Fruit fly (Drosophila melanogaster): ENCODE data around the gene CG7326.

Gene CG7326

dm6 chrX:18899835-18900460 is 36.4 kb upstream of the CG7326 start, which contains the start of gene CG7378 (continued):
- TF ChIP-seq Hmx (GFP tag; optimal IDR thresholded peaks at IDR 0.05) = no peak
- TF ChIP-seq wek (GFP tag; optimal IDR thresholded peaks at IDR 0.05) = no peak
- TF ChIP-seq tio (GFP tag; optimal IDR thresholded peaks at IDR 0.05) = peak; percentile 27
- TF ChIP-seq chm (GFP tag; IDR thresholded peaks at IDR 0.05) = no peak
- TF ChIP-seq zen2 (GFP tag; IDR thresholded peaks at IDR 0.05; ENCODE audit: partially characterized antibody) = no peak
- no peak for TF ChIP-seq Lim3 (GFP tag; IDR thresholded peaks at IDR 0.05)
- TF ChIP-seq CG8281 (tag; optimal IDR thresholded peaks at IDR 0.05) = peak; percentile 7
- no peak for TF ChIP-seq fu2 (GFP tag; optimal IDR thresholded peaks at IDR 0.05)
- no peak for TF ChIP-seq twi (tag; optimal IDR thresholded peaks at IDR 0.05)
- TF ChIP-seq zf30C (GFP tag; optimal IDR thresholded peaks at IDR 0.05) = peak; percentile 31
- no peak for TF ChIP-seq h (optimal IDR thresholded peaks at IDR 0.05)
- TF ChIP-seq CG6683 (GFP tag; optimal IDR thresholded peaks at IDR 0.05) = no peak
- TF ChIP-seq B-H2 (GFP tag; optimal IDR thresholded peaks at IDR 0.05) = peak; percentile 20
- TF ChIP-seq CG32532 (GFP tag; IDR thresholded peaks at IDR 0.05) = peak; percentile 27; the same call in 1 of the 2 replicates
- TF ChIP-seq stwl (tag; optimal IDR thresholded peaks at IDR 0.05) = no peak
- TF ChIP-seq ranshi (GFP tag; IDR thresholded peaks at IDR 0.05) = no peak
- no peak for TF ChIP-seq oc (tag; optimal IDR thresholded peaks at IDR 0.05)
- no peak for TF ChIP-seq sens-2 (GFP tag; IDR thresholded peaks at IDR 0.05)
- TF ChIP-seq CG10274 (GFP tag; optimal IDR thresholded peaks at IDR 0.05) = peak; percentile 48
- no peak for TF ChIP-seq CG17328 (GFP tag; IDR thresholded peaks at IDR 0.05)
- no peak for TF ChIP-seq disco-r (GFP tag; optimal IDR thresholded peaks at IDR 0.05)
- TF ChIP-seq BtbVII (GFP tag; optimal IDR thresholded peaks at IDR 0.05) = peak; percentile 48
- no peak for TF ChIP-seq bigmax (GFP tag; optimal IDR thresholded peaks at IDR 0.05)
- peak; percentile 90 for TF ChIP-seq sens (GFP tag)
- no peak for TF ChIP-seq CG11093 (GFP tag; IDR thresholded peaks at IDR 0.05)
- TF ChIP-seq Myb (GFP tag; optimal IDR thresholded peaks at IDR 0.05) = no peak
- no peak for TF ChIP-seq CG8359 (GFP tag; optimal IDR thresholded peaks at IDR 0.05; ENCODE audit: borderline replicate concordance)
- TF ChIP-seq vvl (GFP tag; IDR thresholded peaks at IDR 0.05) = peak; percentile 53; the same call in 1 of the 2 replicates
- peak; percentile 40 for TF ChIP-seq pnt (GFP tag; optimal IDR thresholded peaks at IDR 0.05)
- TF ChIP-seq luna (GFP tag; optimal IDR thresholded peaks at IDR 0.05) = peak; percentile 18
- TF ChIP-seq bab2 (GFP tag; optimal IDR thresholded peaks at IDR 0.05) = peak; percentile 25
- no peak for TF ChIP-seq CG1603 (tag; optimal IDR thresholded peaks at IDR 0.05)
- no peak for TF ChIP-seq Gsc (GFP tag; IDR thresholded peaks at IDR 0.05)
- TF ChIP-seq CG10654 (GFP tag; optimal IDR thresholded peaks at IDR 0.05) = peak; percentile 8
- TF ChIP-seq gem (tag; optimal IDR thresholded peaks at IDR 0.05) = peak; percentile 29
- TF ChIP-seq row (GFP tag; IDR thresholded peaks at IDR 0.05) = peak; percentile 48; the same call in 2 of the 3 replicates
- peak; percentile 8 for TF ChIP-seq CG17385 (GFP tag; optimal IDR thresholded peaks at IDR 0.05)
- TF ChIP-seq lilli (GFP tag; optimal IDR thresholded peaks at IDR 0.05) = peak; percentile 79
- TF ChIP-seq ara (GFP tag; IDR thresholded peaks at IDR 0.05) = no peak
- TF ChIP-seq CG2120 (GFP tag; optimal IDR thresholded peaks at IDR 0.05) = peak; percentile 52
- no peak for TF ChIP-seq hb (GFP tag; IDR thresholded peaks at IDR 0.05; ENCODE audit: partially characterized antibody)
- TF ChIP-seq CG2116 (GFP tag; optimal IDR thresholded peaks at IDR 0.05) = no peak
- TF ChIP-seq Usf (GFP tag; optimal IDR thresholded peaks at IDR 0.05) = no peak
- TF ChIP-seq CG9932 (GFP tag; IDR thresholded peaks at IDR 0.05) = peak; percentile 51; the same call in 1 of the 2 replicates
- TF ChIP-seq CG4854 (GFP tag; optimal IDR thresholded peaks at IDR 0.05) = peak; percentile 16
- TF ChIP-seq MTF-1 (GFP tag; optimal IDR thresholded peaks at IDR 0.05; ENCODE audit: borderline replicate concordance) = no peak
- TF ChIP-seq CG3281 (GFP tag; optimal IDR thresholded peaks at IDR 0.05) = peak; percentile 53
- TF ChIP-seq sc (optimal IDR thresholded peaks at IDR 0.05) = no peak
- TF ChIP-seq sc (GFP tag; optimal IDR thresholded peaks at IDR 0.05) = no peak
